Fruit fly (Drosophila melanogaster) whole organism, embryonic: ENCODE results near the gene CG42716.
A peak's percentile ranks its signal among the peaks of the same experiment; 100 is the strongest.

ENCODE experiments used
- CG12391 ChIP-seq: fragments of 200-800 bp; sonication (Bioruptor generic); optimal IDR thresholded peaks from 3 replicates; lab custom pipeline; 2018; ENCODE audit warnings: missing biosample characterization, mild to moderate bottlenecking, missing genetic modification characterization, moderate library complexity
- CG13775 ChIP-seq: fragments of 200-800 bp; sonication (Bioruptor generic); optimal IDR thresholded peaks from 3 replicates; lab custom pipeline; 2017; ENCODE audit warnings: missing biosample characterization, mild to moderate bottlenecking, missing genetic modification characterization
- CG15011 ChIP-seq: fragments of 200-800 bp; sonication (Bioruptor generic); optimal IDR thresholded peaks from 3 replicates; lab custom pipeline; 2018; ENCODE audit warnings: missing biosample characterization, mild to moderate bottlenecking, missing genetic modification characterization
- CG1529 ChIP-seq: fragments of 200-800 bp; sonication (Bioruptor generic); optimal IDR thresholded peaks from 3 replicates; lab custom pipeline; 2018; ENCODE audit warnings: missing biosample characterization, missing genetic modification characterization
- CG15479 ChIP-seq: fragments of 200-800 bp; sonication (Bioruptor generic); optimal IDR thresholded peaks from 3 replicates; lab custom pipeline; 2019; ENCODE audit warnings: missing biosample characterization, mild to moderate bottlenecking, missing genetic modification characterization, moderate library complexity
- CG17186 ChIP-seq: fragments of 200-800 bp; sonication (Bioruptor generic); optimal IDR thresholded peaks from 3 replicates; lab custom pipeline; 2017; ENCODE audit warnings: missing biosample characterization, missing genetic modification reagents, missing genetic modification characterization
- CG17359 ChIP-seq: fragments of 200-800 bp; sonication (Bioruptor generic); optimal IDR thresholded peaks from 3 replicates; lab custom pipeline; 2018; ENCODE audit warnings: missing biosample characterization, mild to moderate bottlenecking, missing genetic modification characterization, moderate library complexity
- CG17802 ChIP-seq: fragments of 200-800 bp; sonication (Bioruptor generic); optimal IDR thresholded peaks from 2 replicates; lab custom pipeline; 2018; ENCODE audit warnings: missing biosample characterization, mild to moderate bottlenecking, missing genetic modification characterization, moderate library complexity
- CG2199 ChIP-seq: fragments of 200-800 bp; sonication (Bioruptor generic); IDR thresholded peaks from 3 replicates; pipeline ENCODE4 v1.3.6; 2022; ENCODE audit warnings: missing biosample characterization, missing genetic modification characterization
- CG3163 ChIP-seq: fragments of 200-800 bp; sonication (Bioruptor generic); optimal IDR thresholded peaks from 3 replicates; lab custom pipeline; 2016; ENCODE audit warnings: missing biosample characterization, missing genetic modification characterization
- CG33213 ChIP-seq: fragments of 200-800 bp; sonication (Bioruptor generic); optimal IDR thresholded peaks from 3 replicates; lab custom pipeline; 2016; ENCODE audit warnings: missing biosample characterization, missing genetic modification characterization
- CG3847 ChIP-seq: fragments of 200-800 bp; sonication (Bioruptor generic); IDR thresholded peaks from 2 replicates; pipeline ENCODE4 v1.3.6; 2022; ENCODE audit warnings: missing biosample characterization, missing genetic modification characterization
- CG4617 ChIP-seq: fragments of 200-800 bp; sonication (Bioruptor generic); optimal IDR thresholded peaks from 3 replicates; lab custom pipeline; 2016; ENCODE audit warnings: missing biosample characterization, missing genetic modification characterization, borderline replicate concordance
- CG6254 ChIP-seq: fragments of 200-800 bp; sonication (Bioruptor generic); optimal IDR thresholded peaks from 3 replicates; lab custom pipeline; 2017; ENCODE audit warnings: mild to moderate bottlenecking, missing biosample characterization, missing genetic modification reagents, missing genetic modification characterization
- CG7963 ChIP-seq: fragments of 200-800 bp; sonication (Bioruptor generic); IDR thresholded peaks from 3 replicates; pipeline ENCODE4 v1.3.6; 2022; ENCODE audit warnings: missing biosample characterization, missing genetic modification characterization; ENCODE audit not compliant: partially characterized antibody
- CG8290 ChIP-seq, 3 experiments: fragments of 200-800 bp; sonication (Bioruptor generic); optimal IDR thresholded peaks; 2 replicates each; lab custom pipeline; 2016 to 2019; ENCODE audit warnings: missing biosample characterization in 3 of 3, missing genetic modification characterization in 3 of 3, mild to moderate bottlenecking in 2 of 3, moderate library complexity in 1 of 3
- CG8359 ChIP-seq: fragments of 200-800 bp; sonication (Bioruptor generic); optimal IDR thresholded peaks from 2 replicates; lab custom pipeline; 2017; ENCODE audit warnings: missing biosample characterization, mild to moderate bottlenecking, missing genetic modification characterization, borderline replicate concordance
- D19B ChIP-seq: fragments of 200-800 bp; sonication (Bioruptor generic); optimal IDR thresholded peaks from 2 replicates; lab custom pipeline; 2017; ENCODE audit warnings: missing biosample characterization, mild to moderate bottlenecking, missing genetic modification characterization
- Dfd ChIP-seq, 2 experiments: fragments of >200 bp; optimal IDR thresholded peaks; 2 replicates each; lab custom pipeline; 2017; ENCODE audit warnings: missing biosample characterization in 2 of 2, missing genetic modification characterization in 2 of 2
- E2f1 ChIP-seq: fragments of 200-800 bp; sonication (Bioruptor generic); IDR thresholded peaks from 2 replicates; pipeline ENCODE4 v1.3.6; 2022; ENCODE audit warnings: missing biosample characterization, missing genetic modification characterization
- Fer1 ChIP-seq: fragments of 200-800 bp; sonication (Bioruptor generic); optimal IDR thresholded peaks from 2 replicates; lab custom pipeline; 2017; ENCODE audit warnings: missing biosample characterization, mild to moderate bottlenecking, missing genetic modification characterization
- Gug ChIP-seq: fragments of 200-800 bp; sonication (Bioruptor generic); IDR thresholded peaks from 4 replicates; pipeline ENCODE4 v1.3.6; 2022; ENCODE audit warnings: missing biosample characterization, missing genetic modification characterization
- Kr ChIP-seq: fragments of 200-800 bp; sonication (Bioruptor generic); optimal IDR thresholded peaks from 2 replicates; lab custom pipeline; 2017; ENCODE audit warnings: missing biosample characterization, mild to moderate bottlenecking, missing genetic modification characterization
- Meics ChIP-seq: fragments of 200-800 bp; sonication (Bioruptor generic); optimal IDR thresholded peaks from 2 replicates; lab custom pipeline; 2017; ENCODE audit warnings: missing biosample characterization, mild to moderate bottlenecking, missing genetic modification characterization
- Myb ChIP-seq: fragments of 200-800 bp; sonication (Bioruptor generic); optimal IDR thresholded peaks from 2 replicates; lab custom pipeline; 2016; ENCODE audit warnings: missing biosample characterization, missing genetic modification characterization
- NC2β ChIP-seq: fragments of 200-800 bp; sonication (Bioruptor generic); optimal IDR thresholded peaks from 2 replicates; lab custom pipeline; 2016; ENCODE audit warnings: missing biosample characterization, missing genetic modification characterization
- Sox102F ChIP-seq: fragments of 200-800 bp; sonication (Bioruptor generic); optimal IDR thresholded peaks from 2 replicates; lab custom pipeline; 2018; ENCODE audit warnings: missing biosample characterization, mild to moderate bottlenecking, missing genetic modification characterization, moderate library complexity
- ac ChIP-seq: fragments of 200-800 bp; sonication (Bioruptor generic); optimal IDR thresholded peaks from 3 replicates; lab custom pipeline; 2017; ENCODE audit warnings: missing biosample characterization, mild to moderate bottlenecking, missing genetic modification characterization
- amos ChIP-seq: fragments of 200-800 bp; sonication (Bioruptor generic); IDR thresholded peaks from 2 replicates; pipeline ENCODE4 v1.3.6; 2022; ENCODE audit warnings: missing biosample characterization, missing genetic modification characterization; ENCODE audit not compliant: partially characterized antibody
- bowl ChIP-seq: fragments of 200-800 bp; sonication (Bioruptor generic); IDR thresholded peaks from 2 replicates; pipeline ENCODE4 v1.3.6; 2022; ENCODE audit warnings: missing biosample characterization, missing genetic modification characterization
- cato ChIP-seq: fragments of 200-800 bp; sonication (Bioruptor generic); optimal IDR thresholded peaks from 2 replicates; lab custom pipeline; 2016; ENCODE audit warnings: missing biosample characterization, missing genetic modification characterization, borderline replicate concordance
- fd3F ChIP-seq: fragments of 200-800 bp; sonication (Bioruptor generic); optimal IDR thresholded peaks from 2 replicates; lab custom pipeline; 2018; ENCODE audit warnings: missing biosample characterization, mild to moderate bottlenecking, missing genetic modification characterization, moderate library complexity
- fru ChIP-seq: fragments of >200 bp; optimal IDR thresholded peaks from 2 replicates; lab custom pipeline; 2017
- ftz-f1 ChIP-seq: fragments of 200-800 bp; sonication (Bioruptor generic); optimal IDR thresholded peaks from 2 replicates; lab custom pipeline; 2016; ENCODE audit warnings: missing biosample characterization, missing genetic modification characterization
- gcm2 ChIP-seq: fragments of 200-800 bp; sonication (Bioruptor generic); optimal IDR thresholded peaks from 2 replicates; lab custom pipeline; 2016; ENCODE audit warnings: missing biosample characterization, missing genetic modification characterization
- ham ChIP-seq: fragments of 200-800 bp; sonication (Bioruptor generic); IDR thresholded peaks from 2 replicates; pipeline ENCODE4 v1.3.6; 2022; ENCODE audit warnings: missing biosample characterization, missing genetic modification characterization
- inv ChIP-seq: fragments of 200-800 bp; sonication (Bioruptor generic); IDR thresholded peaks from 2 replicates; pipeline ENCODE4 v1.3.6; 2022; ENCODE audit warnings: missing biosample characterization, missing genetic modification characterization; ENCODE audit not compliant: partially characterized antibody
- jumu ChIP-seq: fragments of 200-800 bp; sonication (Bioruptor generic); optimal IDR thresholded peaks from 3 replicates; lab custom pipeline; 2016; ENCODE audit warnings: missing biosample characterization, missing genetic modification characterization
- kni ChIP-seq: fragments of 200-800 bp; sonication (Bioruptor generic); optimal IDR thresholded peaks from 3 replicates; lab custom pipeline; 2017; ENCODE audit warnings: mild to moderate bottlenecking, missing biosample characterization, missing genetic modification reagents, missing genetic modification characterization
- lbe ChIP-seq: fragments of 200-800 bp; sonication (Bioruptor generic); optimal IDR thresholded peaks from 2 replicates; lab custom pipeline; 2016; ENCODE audit warnings: missing biosample characterization, mild to moderate bottlenecking, missing genetic modification characterization
- nau ChIP-seq: fragments of 200-800 bp; sonication (Bioruptor generic); optimal IDR thresholded peaks from 3 replicates; lab custom pipeline; 2017; ENCODE audit warnings: missing biosample characterization, mild to moderate bottlenecking, missing genetic modification characterization, missing genetic modification reagents
- pho ChIP-seq: fragments of 200-800 bp; sonication (Bioruptor generic); optimal IDR thresholded peaks from 2 replicates; lab custom pipeline; 2016; ENCODE audit warnings: missing biosample characterization, missing genetic modification characterization
- pzg ChIP-seq: fragments of 200-800 bp; sonication (Bioruptor generic); optimal IDR thresholded peaks from 3 replicates; lab custom pipeline; 2018; ENCODE audit warnings: missing biosample characterization, mild to moderate bottlenecking, missing genetic modification characterization, moderate library complexity
- ranshi ChIP-seq: fragments of 200-800 bp; sonication (Bioruptor generic); IDR thresholded peaks from 2 replicates; pipeline ENCODE4 v1.3.6; 2022; ENCODE audit warnings: missing biosample characterization, missing genetic modification characterization
- repo ChIP-seq: fragments of 200-800 bp; sonication (Bioruptor generic); optimal IDR thresholded peaks from 2 replicates; lab custom pipeline; 2016; ENCODE audit warnings: missing biosample characterization, missing genetic modification characterization
- rib ChIP-seq: fragments of 200-800 bp; sonication (Bioruptor generic); IDR thresholded peaks from 2 replicates; pipeline ENCODE4 v1.3.6; 2022; ENCODE audit warnings: missing biosample characterization, missing genetic modification characterization
- run ChIP-seq: fragments of 200-800 bp; sonication (Bioruptor generic); optimal IDR thresholded peaks from 3 replicates; lab custom pipeline; 2018; ENCODE audit warnings: missing biosample characterization, mild to moderate bottlenecking, missing genetic modification characterization
- salm ChIP-seq: fragments of 200-800 bp; sonication (Bioruptor generic); optimal IDR thresholded peaks from 2 replicates; lab custom pipeline; 2018; ENCODE audit warnings: missing biosample characterization, mild to moderate bottlenecking, missing genetic modification characterization
- sna ChIP-seq: fragments of 200-800 bp; sonication (Bioruptor generic); IDR thresholded peaks from 2 replicates; pipeline ENCODE4 v1.3.6; 2022; ENCODE audit warnings: missing biosample characterization, missing genetic modification characterization; ENCODE audit not compliant: partially characterized antibody
- wdn ChIP-seq: fragments of 200-800 bp; sonication (Bioruptor generic); IDR thresholded peaks from 2 replicates; pipeline ENCODE4 v1.3.6; 2022; ENCODE audit warnings: missing biosample characterization, missing genetic modification characterization
- zen ChIP-seq: fragments of 200-800 bp; sonication (Bioruptor generic); optimal IDR thresholded peaks from 3 replicates; lab custom pipeline; 2018; ENCODE audit warnings: missing biosample characterization, mild to moderate bottlenecking, missing genetic modification characterization, moderate library complexity

CG42716 gene

DNA sequence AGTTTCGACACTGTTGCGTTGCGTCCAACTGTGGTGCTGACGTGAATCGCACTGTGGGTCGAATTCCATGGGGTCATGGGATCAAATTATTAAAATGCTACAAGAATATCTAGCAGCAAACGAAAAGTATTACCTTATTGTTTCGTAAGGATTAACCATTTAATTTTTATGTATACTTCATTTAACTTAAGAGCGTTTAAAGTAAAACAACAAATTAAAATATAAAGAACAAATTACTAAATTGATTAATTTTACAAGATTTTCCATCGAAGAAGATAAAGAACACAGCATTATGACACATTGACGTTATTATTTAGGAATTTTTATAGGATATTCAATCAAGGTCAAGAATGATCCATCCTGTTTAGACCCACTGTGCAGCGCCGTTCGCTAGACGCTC is 20.5 kb downstream of the CG42716 start (continued):
- no peak for TF ChIP-seq kni (GFP tag; lab: Kevin White, UChicago)
- no peak for TF ChIP-seq CG8359
- peak; percentile 32 for TF ChIP-seq Meics
- no peak for TF ChIP-seq lbe (GFP tag; lab: Kevin White, UChicago)
- TF ChIP-seq CG12391 (tag; lab: Kevin White, UChicago), result peak; percentile 51
- TF ChIP-seq E2f1 (GFP tag; lab: Robert Waterston, UW), result 0 out of 2 replicates have a peak, but pooled peaks have one; percentile 6
- no peak for TF ChIP-seq CG15479 (GFP tag; lab: Kevin White, UChicago)
- no peak for TF ChIP-seq CG33213 (GFP tag; lab: Kevin White, UChicago)
- TF ChIP-seq ham (GFP tag; lab: Robert Waterston, UW), result no peak
- TF ChIP-seq ranshi (GFP tag; lab: Robert Waterston, UW), result no peak
- TF ChIP-seq CG4617 (GFP tag; lab: Kevin White, UChicago), result no peak
- no peak for TF ChIP-seq salm (tag; lab: Kevin White, UChicago)
- peak; percentile 30 for TF ChIP-seq CG13775 (GFP tag; lab: Kevin White, UChicago)
- TF ChIP-seq CG3847, result no peak
- no peak for TF ChIP-seq repo
- no peak for TF ChIP-seq Myb (GFP tag; lab: Kevin White, UChicago)
- peak; percentile 23 for TF ChIP-seq CG15011 (GFP tag; lab: Kevin White, UChicago)
- no peak for TF ChIP-seq Gug (GFP tag; lab: Robert Waterston, UW)
- TF ChIP-seq CG2199, result no peak
- TF ChIP-seq wdn, result no peak
- no peak for TF ChIP-seq CG3163 (GFP tag; lab: Kevin White, UChicago)
- no peak for TF ChIP-seq sna (GFP tag; lab: Robert Waterston, UW)
- TF ChIP-seq CG17359 (tag; lab: Kevin White, UChicago), result peak; percentile 24
- TF ChIP-seq fru (lab: Kevin White, UChicago), result no peak
- peak; percentile 72 for TF ChIP-seq Sox102F (GFP tag; lab: Kevin White, UChicago)
- TF ChIP-seq Fer1 (GFP tag; lab: Kevin White, UChicago), result peak; percentile 37
- TF ChIP-seq amos (GFP tag; lab: Robert Waterston, UW), result no peak
- no peak for TF ChIP-seq rib (GFP tag; lab: Robert Waterston, UW)
- no peak for TF ChIP-seq jumu
- peak; percentile 2 for TF ChIP-seq nau
- peak; percentile 12 for TF ChIP-seq run
- peak; percentile 25 for TF ChIP-seq CG6254
- peak; percentile 26 for TF ChIP-seq D19B (GFP tag; lab: Kevin White, UChicago)
- TF ChIP-seq CG7963 (GFP tag; lab: Robert Waterston, UW), result no peak
- TF ChIP-seq ac (GFP tag; lab: Kevin White, UChicago), result no peak
- TF ChIP-seq ftz-f1 (GFP tag; lab: Kevin White, UChicago), result no peak
- TF ChIP-seq CG17802 (tag; lab: Kevin White, UChicago), result no peak
- TF ChIP-seq pzg, result no peak
- no peak for TF ChIP-seq fd3F (GFP tag; lab: Kevin White, UChicago)
- TF ChIP-seq pho (GFP tag; lab: Kevin White, UChicago), result no peak
- TF ChIP-seq CG8290 (GFP tag; optimal IDR thresholded peaks at IDR 0.05; lab: Kevin White, UChicago), result no peak
- TF ChIP-seq CG8290 (tag; optimal IDR thresholded peaks at IDR 0.05; lab: Kevin White, UChicago), result no peak
- TF ChIP-seq inv, result no peak
- no peak for TF ChIP-seq Kr (GFP tag; lab: Kevin White, UChicago)
- TF ChIP-seq CG1529 (GFP tag; lab: Kevin White, UChicago), result peak; percentile 34
- no peak for TF ChIP-seq zen (tag; lab: Kevin White, UChicago)
- no peak for TF ChIP-seq NC2β
- no peak for TF ChIP-seq gcm2 (GFP tag; lab: Kevin White, UChicago)
- no peak for TF ChIP-seq Dfd (GFP tag; optimal IDR thresholded peaks at IDR 0.05; lab: Kevin White, UChicago)
- no peak for TF ChIP-seq cato (GFP tag; lab: Kevin White, UChicago)
- no peak for TF ChIP-seq bowl (GFP tag; lab: Robert Waterston, UW)
- TF ChIP-seq CG17186, result no peak
